Worm (Caenorhabditis elegans): ENCODE results near the gene F01G4.4.
"Not testable (repeated sequence)": the region's sequence is repeated elsewhere in the genome, so short reads cannot be mapped to it uniquely, and the experiment has no call there.

The F01G4.4 gene

DNA sequence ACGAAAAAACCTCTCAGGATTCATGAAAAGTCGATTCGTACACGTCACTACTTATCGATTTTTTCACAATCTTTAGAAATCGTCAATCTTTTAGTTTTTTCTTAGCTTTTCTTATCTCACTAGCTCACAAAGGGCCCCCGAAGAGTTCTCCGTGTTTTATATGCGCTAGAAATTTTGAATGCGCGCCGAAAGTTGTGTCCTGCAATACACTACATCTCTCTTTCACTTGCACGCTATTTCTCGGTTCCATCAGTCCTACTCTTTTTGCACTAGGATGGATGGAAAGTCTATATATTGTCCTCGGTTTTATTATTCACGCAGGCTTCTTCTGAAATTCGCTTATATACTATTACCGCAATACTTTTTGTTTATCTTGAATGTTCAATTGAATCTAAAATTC is 17.5 kb upstream of the F01G4.4 start:
- no peak for TF ChIP-seq unc-62 (GFP tag; optimal IDR thresholded peaks at IDR 0.05)

DNA sequence TGAATTAATAATTGTTTCAGACTA is 17.3 kb upstream of the F01G4.4 start, which contains the start of gene swsn-4:
Gene swsn-4, plus strand, starts transcription at position 21 of the 24 bp plus-strand sequence.
- TF ChIP-seq unc-62 (GFP tag; optimal IDR thresholded peaks at IDR 0.05) = no peak

DNA sequence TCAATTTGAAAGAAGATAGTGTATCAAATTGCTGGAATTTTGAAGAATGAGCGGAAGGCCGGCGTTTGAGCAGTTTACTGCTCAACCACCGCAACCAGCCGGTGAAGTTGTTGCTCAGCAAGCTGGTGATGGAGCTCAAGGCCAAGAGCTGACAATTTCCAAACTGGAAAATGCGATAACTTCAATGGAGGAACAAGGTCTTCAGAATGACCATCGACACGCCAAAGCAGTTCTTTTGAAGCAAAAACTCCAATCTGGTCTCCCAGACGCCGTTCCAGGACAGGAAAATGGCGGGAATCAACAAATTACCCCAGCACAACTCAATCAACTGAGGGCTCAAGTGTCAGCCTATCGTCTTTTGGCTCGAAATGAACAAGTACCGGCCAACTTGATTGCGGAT is 17.1 kb upstream of the F01G4.4 start:
- TF ChIP-seq unc-62 (GFP tag; optimal IDR thresholded peaks at IDR 0.05) = no peak

DNA sequence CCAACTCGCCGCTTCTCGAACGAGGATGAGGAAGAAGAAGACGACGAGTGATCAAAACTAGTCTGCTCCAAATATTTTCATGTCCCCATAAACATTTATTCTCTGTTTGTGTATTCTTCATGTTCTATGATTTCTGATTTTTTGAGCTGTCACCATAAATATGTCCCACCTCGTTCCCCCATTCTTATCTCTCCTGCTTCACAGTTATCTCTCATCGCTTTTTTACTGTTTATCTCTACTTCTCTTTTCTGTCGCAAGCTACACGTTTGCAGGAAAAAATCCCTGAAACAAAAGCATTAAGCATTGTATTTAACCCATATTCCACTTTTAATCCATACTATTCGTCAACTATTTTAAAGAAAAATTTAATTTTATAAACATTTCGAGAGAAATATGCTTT is 12.4 kb upstream of the F01G4.4 start:
- TF ChIP-seq unc-62 (GFP tag; optimal IDR thresholded peaks at IDR 0.05) = no peak

DNA sequence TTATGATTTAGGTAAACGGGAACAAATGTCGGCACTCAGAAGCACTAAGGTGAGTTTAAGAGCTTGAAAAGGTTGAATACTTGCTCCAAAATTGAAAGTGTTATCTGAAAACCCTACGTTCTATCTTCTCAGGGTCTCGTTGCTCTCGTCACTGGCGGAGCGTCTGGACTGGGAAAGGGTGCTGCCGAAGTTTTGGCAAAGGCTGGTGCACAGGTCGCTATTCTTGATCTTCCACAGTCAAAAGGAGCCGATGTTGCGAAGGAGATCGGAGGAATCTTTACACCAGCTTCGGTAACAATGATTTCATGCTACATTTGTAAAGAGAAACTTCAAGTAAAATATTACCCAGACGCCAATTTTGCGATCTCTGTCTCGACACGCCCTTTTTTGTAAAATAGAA is 11.9 kb upstream of the F01G4.4 start, which contains the start of gene ard-1:
Gene ard-1, plus strand, starts transcription at position 12 of the 400 bp plus-strand sequence.
- no peak for TF ChIP-seq unc-62 (GFP tag; optimal IDR thresholded peaks at IDR 0.05)

DNA sequence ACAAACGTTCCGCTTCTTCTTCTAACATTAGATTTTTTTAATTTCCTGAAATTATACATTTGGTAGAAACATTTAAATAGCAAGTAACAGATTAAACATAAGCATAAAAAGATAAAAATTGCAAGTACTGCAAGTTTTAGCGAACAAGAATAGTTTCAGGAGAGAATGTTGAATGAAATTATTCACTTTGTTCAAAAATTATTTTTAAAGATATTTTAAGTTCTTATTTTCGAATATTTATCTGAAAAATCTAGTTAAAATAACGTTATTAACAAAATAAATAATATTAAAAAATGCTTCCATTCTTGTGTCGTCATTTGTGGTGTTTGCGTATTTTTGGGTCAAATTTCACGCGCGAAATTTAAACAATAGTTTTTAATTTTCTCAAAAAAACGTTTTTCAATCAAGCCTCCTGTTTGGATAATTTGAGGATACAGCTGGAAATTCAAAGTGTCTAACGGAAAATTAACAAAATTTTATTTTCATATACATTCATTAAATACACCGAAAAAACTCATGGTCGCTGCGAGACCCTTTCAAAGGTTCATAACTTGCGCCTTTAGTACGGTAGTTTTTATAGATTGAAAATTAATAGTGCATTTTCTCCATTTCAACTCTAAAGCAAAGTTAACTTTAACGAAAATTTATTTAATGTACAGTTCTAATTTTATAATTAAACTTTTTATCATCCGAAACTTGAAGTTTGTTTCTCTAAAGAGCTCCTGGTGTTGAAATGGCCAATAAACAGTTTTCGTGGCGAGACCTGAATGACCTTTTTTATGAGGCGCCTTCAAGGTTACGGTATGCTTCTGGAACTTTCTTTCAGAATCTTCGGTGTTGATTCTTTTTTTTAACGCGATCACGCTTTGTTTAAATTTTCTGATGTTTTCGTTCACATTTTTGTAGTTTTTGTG is 574 bp upstream of the F01G4.4 start, which contains the start of gene skih-2:
Gene skih-2, minus strand, starts transcription at position 51 of the 914 bp plus-strand sequence.
- no peak for TF ChIP-seq unc-62 (GFP tag; optimal IDR thresholded peaks at IDR 0.05)

DNA sequence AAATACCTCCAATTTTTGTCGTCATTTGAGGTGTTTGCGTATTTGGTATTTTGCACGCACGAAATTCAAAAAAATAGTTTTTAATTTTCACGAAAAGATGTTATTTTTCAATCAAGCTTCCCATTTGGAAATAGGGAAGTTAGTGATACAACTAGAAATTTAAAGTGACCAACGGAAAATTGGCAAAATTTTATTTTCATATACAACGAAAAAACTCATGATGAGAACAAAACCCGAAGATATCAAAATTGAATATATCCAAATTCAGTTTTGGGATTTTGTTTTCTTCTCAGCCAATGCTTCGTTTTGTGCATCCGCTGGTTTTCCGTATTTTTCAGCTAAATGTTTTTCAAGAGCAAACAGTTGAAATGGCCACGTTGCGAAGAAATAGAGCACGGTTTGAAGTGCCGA is 2.8 kb downstream of the F01G4.4 start:
- no peak for TF ChIP-seq unc-62 (GFP tag; optimal IDR thresholded peaks at IDR 0.05)

DNA sequence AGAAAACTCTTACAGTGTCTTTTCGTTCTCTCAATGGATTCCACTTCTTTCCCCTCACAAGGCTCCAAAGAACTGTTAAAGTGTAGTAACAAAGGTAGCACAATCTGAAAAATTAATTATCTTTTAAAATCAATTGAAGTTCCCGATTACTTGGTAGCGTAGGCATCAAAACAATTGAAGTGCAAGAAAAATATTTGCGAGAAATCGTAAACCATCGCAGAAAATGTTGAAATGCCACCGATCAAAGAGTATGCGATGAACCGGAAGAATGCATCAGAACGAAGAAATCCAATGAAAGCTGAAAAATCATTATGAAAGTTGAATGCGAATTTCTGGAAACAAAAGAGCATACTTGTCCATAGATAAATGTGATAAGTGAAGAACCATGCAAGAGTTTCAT is 3.3 kb downstream of the F01G4.4 start:
- no peak for TF ChIP-seq unc-62 (GFP tag; optimal IDR thresholded peaks at IDR 0.05)

DNA sequence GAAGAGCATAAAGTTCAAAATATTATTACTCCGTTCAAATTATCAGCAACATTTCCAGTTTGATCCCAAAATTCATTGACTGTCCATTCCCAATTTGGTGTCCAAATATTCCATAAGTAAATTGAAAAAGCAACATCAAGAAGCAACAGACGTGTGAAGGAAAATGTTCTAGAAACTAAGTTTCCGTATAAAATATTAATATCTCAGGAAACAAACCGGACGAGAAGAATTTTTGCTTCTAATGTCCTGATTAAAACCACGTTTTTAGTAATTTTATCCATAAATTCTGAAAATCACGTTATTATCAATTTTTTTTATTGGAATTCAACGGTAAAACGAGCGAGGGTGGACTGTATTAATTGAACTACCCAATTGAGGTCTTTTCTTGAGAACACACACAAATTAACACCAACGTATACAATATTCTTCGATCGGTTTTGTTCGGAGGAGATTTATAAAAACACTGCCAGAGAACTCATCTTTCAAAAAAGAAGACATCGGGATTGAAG is 3.9 kb downstream of the F01G4.4 start, which contains the start of gene pigq-1:
Gene pigq-1, minus strand, starts transcription at position 286 of the 509 bp plus-strand sequence.
- no peak for TF ChIP-seq unc-62 (GFP tag; optimal IDR thresholded peaks at IDR 0.05)

DNA sequence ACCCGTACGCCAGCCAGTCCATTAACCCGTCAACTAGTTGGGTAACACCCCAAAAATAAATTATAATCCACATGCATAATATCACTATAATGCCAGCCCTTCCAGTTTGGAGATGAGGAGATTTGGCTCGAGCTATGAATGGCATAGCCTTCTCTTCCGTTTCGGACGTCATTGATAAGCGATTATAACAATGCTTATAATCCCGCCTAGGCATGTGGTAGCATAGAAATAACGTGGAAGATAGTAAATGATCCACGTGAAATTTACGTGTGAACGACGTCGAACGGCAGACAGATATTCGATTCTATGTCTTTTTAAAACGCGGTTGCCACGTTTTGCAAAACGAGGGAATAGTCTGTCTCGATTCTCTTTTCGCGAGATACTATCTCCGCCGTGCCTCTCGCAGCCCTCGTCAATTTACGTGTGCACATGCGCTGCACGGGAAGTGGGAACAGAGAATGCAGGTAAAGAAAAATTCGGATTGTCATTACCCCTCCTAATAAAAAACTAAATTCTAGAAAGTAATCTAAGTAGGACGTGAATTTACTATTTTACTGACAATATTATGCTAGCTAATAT is 5.7 kb downstream of the F01G4.4 start:
- no peak for TF ChIP-seq unc-62 (GFP tag; optimal IDR thresholded peaks at IDR 0.05)

DNA sequence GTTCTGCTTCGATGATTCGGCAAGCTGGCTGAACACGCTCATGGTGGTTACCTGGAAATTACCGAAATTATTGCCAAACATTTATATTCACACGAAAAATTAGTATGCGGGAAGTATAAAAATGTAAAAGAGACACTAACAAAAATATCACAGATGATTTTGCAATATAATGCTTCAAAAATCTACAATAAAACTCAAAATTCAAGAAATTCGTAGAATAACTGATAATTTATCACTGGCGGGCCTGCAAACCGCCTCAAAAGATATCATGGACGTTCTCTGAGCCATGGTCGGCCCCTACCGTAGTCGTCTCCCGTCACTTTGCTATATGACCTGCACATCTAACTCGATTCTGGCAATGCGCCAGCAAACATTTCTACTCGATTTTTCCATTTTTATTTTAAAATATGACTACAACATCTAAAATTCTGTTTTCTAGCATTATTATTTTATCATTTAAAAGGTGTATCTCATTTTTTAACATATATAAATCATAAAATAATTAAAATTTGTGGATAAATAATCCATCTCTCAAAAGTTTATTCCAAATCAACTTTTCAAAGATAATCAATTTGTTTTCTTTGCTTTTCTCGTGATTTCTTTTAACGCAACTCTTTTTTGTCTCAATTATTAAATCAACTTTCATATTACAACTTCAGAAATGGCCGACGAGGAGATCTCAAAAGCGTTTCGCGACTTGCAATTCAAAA is 6.5 kb downstream of the F01G4.4 start, which contains the start of the genes F01G4.6 and pfd-1:
Gene F01G4.6, minus strand, starts transcription at position 51 of the 710 bp plus-strand sequence.
Gene pfd-1, plus strand, starts transcription at position 660 of the 710 bp plus-strand sequence.
- TF ChIP-seq unc-62 (GFP tag; optimal IDR thresholded peaks at IDR 0.05) = peak; percentile 13

DNA sequence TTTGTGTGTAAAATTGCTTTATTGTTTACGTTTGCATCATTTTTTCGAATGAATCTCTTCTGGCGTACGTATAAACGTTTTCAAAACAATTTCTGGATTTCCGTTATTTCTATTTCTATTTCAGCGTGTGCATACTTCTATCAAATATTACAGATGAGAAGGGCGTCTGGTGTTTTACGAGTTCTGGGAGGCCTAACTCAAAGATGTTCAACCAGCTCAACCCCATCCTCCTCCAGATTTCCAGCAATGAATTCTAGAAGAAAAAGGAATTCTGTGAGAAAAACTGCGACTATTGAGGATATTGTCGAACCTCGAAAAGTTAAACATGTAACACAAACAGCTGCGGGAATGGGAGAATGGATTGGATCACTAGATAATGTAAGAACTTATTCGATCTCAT is 7.7 kb downstream of the F01G4.4 start, which contains the start of gene C08F8.2:
Gene C08F8.2, plus strand, starts transcription at position 154 of the 400 bp plus-strand sequence.
- TF ChIP-seq unc-62 (GFP tag; optimal IDR thresholded peaks at IDR 0.05) = no peak

DNA sequence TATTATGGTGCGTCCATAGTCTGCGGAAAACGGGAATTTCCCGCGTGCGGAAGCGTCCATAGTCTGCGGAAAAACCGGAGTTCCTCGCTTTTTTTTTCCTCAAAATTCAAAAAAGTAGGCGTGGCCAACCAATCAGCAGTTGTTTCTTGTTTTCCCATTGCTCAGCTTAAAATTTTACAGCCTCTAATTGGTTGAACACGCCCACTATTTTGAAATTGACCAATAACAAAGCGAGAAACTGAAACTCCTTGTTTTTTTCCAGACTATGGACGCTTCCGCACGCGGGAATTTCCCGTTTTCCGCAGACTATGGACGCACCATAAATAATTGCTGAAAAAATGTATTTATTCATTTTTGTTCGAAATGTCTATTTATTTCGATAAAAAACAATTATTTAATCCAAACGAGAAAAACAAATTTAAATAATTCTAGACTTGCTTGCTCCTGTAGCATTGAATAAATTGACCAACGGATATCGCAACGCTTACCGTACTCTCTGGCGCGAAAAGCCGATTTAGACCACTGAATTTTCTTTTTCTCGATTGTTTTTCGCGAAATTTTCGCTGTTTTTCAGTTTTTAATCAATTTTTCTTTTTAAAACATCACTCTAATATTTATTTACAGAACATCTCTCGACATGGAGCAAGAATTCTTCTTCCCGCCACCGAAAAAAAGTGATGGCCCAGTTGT is 11.4 kb downstream of the F01G4.4 start, which contains the start of gene C08F8.3:
Gene C08F8.3, plus strand, starts transcription at position 620 of the 690 bp plus-strand sequence.
- not testable (repeated sequence) for TF ChIP-seq unc-62 (GFP tag; optimal IDR thresholded peaks at IDR 0.05)

DNA sequence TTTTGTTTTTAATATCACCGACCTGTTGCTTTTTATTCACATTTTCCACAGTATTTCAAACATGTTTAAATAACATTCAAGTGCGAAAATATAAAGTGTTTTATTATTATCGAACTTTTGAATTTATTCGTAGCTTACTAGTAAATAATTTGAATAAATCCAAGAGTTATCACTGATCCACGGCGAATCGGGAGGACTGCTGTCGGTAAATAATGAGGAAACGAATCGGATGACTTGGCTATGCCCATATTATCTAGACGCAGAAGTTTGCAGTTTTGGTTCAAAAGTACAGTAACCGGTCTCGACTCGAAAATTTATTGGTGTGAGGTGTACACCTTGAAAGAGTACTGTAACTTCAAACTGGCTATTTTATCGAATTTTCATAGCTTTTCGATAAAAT is 13.4 kb downstream of the F01G4.4 start:
- TF ChIP-seq unc-62 (GFP tag; optimal IDR thresholded peaks at IDR 0.05) = no peak

DNA sequence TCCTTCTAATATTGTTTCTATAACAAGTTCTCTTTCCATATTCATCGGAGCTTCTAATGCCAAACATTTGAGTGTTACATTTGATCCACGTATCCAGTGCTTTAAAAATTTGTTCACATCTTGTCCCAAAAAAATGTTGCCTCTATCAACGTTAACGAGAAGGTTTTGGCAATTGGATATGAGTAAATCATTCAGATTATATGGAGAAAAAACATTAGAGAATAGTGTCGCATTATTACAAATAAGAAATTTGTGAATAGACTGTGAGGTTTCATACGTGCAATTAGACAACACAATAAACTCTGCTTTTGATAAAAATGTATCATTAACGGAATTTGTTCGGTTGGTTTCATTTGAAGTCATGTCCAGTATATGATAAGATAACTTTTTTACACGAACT is 16.7 kb downstream of the F01G4.4 start, which contains the start of gene mboa-4:
Gene mboa-4, minus strand, starts transcription at position 101 of the 400 bp plus-strand sequence.
- no peak for TF ChIP-seq unc-62 (GFP tag; optimal IDR thresholded peaks at IDR 0.05)

DNA sequence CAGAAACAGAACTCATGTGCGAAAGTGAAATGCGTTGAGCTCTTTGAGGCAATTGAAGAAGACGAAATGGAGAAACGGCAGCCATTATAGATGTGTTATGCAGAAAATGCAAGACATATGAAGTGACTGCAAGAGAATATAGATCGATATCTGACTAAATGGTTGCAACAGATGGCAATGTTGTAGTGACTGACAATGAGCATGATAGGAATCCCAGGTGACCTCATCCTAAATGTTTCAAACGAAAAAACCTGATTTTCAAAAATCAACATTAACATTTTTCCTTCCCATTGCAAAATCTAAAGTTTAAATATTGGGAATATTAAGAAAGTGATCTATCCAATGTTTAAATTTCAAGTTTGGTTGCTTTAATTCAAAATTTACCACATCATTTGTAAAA is 17.6 kb downstream of the F01G4.4 start, which contains the start of gene C08F8.15:
Gene C08F8.15, minus strand, starts transcription at position 101 of the 400 bp plus-strand sequence.
- no peak for TF ChIP-seq unc-62 (GFP tag; optimal IDR thresholded peaks at IDR 0.05)

All from whole organism, dauer.